Worm (Caenorhabditis elegans) whole organism, early embryonic: ENCODE results near the gene F47G3.1.

Experiments used
- F13C5.2 ChIP-seq: sonication (generic microtip); optimal IDR thresholded peaks from 2 replicates; lab custom pipeline; 2017; ENCODE audit warnings: mild to moderate bottlenecking, missing genetic modification characterization, inconsistent platforms, missing compliant biosample characterization
- ama-1 ChIP-seq: fragments of 150-350 bp; optimal IDR thresholded peaks from 2 replicates; lab custom pipeline; 2014
- ceh-36 ChIP-seq: sonication (generic microtip); optimal IDR thresholded peaks from 2 replicates; lab custom pipeline; 2016; ENCODE audit warnings: missing genetic modification characterization, inconsistent platforms, missing compliant biosample characterization
- ets-7 ChIP-seq: sonication (generic microtip); optimal IDR thresholded peaks from 2 replicates; lab custom pipeline; 2016; ENCODE audit warnings: missing genotype, missing genetic modification characterization, missing compliant biosample characterization
- flt-1 ChIP-seq: fragments of 200-800 bp; sonication (Bioruptor generic); IDR thresholded peaks from 2 replicates; pipeline ENCODE4 v1.3.6; 2022; ENCODE audit warnings: missing genetic modification characterization, missing compliant biosample characterization
- hmg-4 ChIP-seq: fragments of 200-800 bp; sonication (Bioruptor generic); optimal IDR thresholded peaks from 2 replicates; lab custom pipeline; 2018; ENCODE audit warnings: mild to moderate bottlenecking, missing genetic modification characterization, missing compliant biosample characterization
- hnd-1 ChIP-seq: sonication (generic microtip); optimal IDR thresholded peaks from 2 replicates; lab custom pipeline; 2016; ENCODE audit warnings: missing genetic modification characterization, missing compliant biosample characterization
- sea-1 ChIP-seq: fragments of 200-800 bp; sonication (Bioruptor generic); conservative IDR thresholded peaks from 2 replicates; pipeline ENCODE4 v1.3.6; 2022; ENCODE audit warnings: missing genetic modification characterization, missing compliant biosample characterization
- tbx-11 ChIP-seq: fragments of 200-800 bp; sonication (Bioruptor generic); IDR thresholded peaks from 2 replicates; pipeline ENCODE4 v1.3.6; 2022; ENCODE audit warnings: missing genetic modification characterization, missing compliant biosample characterization
- tbx-37 ChIP-seq: fragments of 200-800 bp; sonication (Bioruptor generic); conservative IDR thresholded peaks from 2 replicates; pipeline ENCODE4 v1.3.6; 2022; ENCODE audit warnings: missing genetic modification reagents, missing genetic modification characterization, missing compliant biosample characterization

ce11 chrX:2422123-2422522 lies 36.6 kb downstream of the F47G3.1 start:
- TF ChIP-seq ama-1 (lab: Kevin White, UChicago) (no peak), hmg-4 (no peak), ets-7 (no peak), tbx-11 (GFP tag; lab: Robert Waterston, UW) (no peak), sea-1 (GFP tag; lab: Robert Waterston, UW) (no peak), hnd-1 (tag; lab: Kevin White, UChicago) (no peak), F13C5.2 (tag; lab: Kevin White, UChicago) (no peak), ceh-36 (tag; lab: Kevin White, UChicago) (no peak), tbx-37 (GFP tag; lab: Robert Waterston, UW) (no peak), flt-1 (GFP tag; lab: Robert Waterston, UW) (no peak)
